Fruit fly (Drosophila melanogaster) whole organism, embryonic: ENCODE data around the gene Kaz-m1.

Experiments
- Asciz ChIP-seq: fragments of 200-800 bp; sonication (Bioruptor generic); optimal IDR thresholded peaks from 2 replicates; lab custom pipeline; 2017; ENCODE audit warnings: missing biosample characterization, mild to moderate bottlenecking, missing genetic modification characterization, missing genetic modification reagents
- C15 ChIP-seq: fragments of 200-800 bp; sonication (Bioruptor generic); IDR thresholded peaks from 3 replicates; pipeline ENCODE4 v1.3.6; 2022; ENCODE audit warnings: missing biosample characterization, missing genetic modification characterization
- CG11093 ChIP-seq: fragments of 200-800 bp; sonication (Bioruptor generic); IDR thresholded peaks from 3 replicates; pipeline ENCODE4 v1.3.6; 2022; ENCODE audit warnings: missing biosample characterization, missing genetic modification characterization
- E2f2 ChIP-seq: fragments of 200-800 bp; sonication (Bioruptor generic); IDR thresholded peaks from 2 replicates; pipeline ENCODE4 v1.3.6; 2022; ENCODE audit warnings: missing biosample characterization, missing genetic modification characterization
- Ptx1 ChIP-seq: fragments of 200-800 bp; sonication (Bioruptor generic); IDR thresholded peaks from 2 replicates; pipeline ENCODE4 v1.3.6; 2022; ENCODE audit warnings: missing biosample characterization, missing genetic modification characterization
- Sox102F ChIP-seq: fragments of 200-800 bp; sonication (Bioruptor generic); optimal IDR thresholded peaks from 2 replicates; lab custom pipeline; 2018; ENCODE audit warnings: missing biosample characterization, mild to moderate bottlenecking, missing genetic modification characterization, moderate library complexity
- Spps ChIP-seq: fragments of 200-800 bp; sonication (Bioruptor generic); optimal IDR thresholded peaks from 2 replicates; lab custom pipeline; 2018; ENCODE audit warnings: missing biosample characterization, mild to moderate bottlenecking, missing genetic modification characterization
- dan ChIP-seq: fragments of 200-800 bp; sonication (Bioruptor generic); IDR thresholded peaks from 2 replicates; pipeline ENCODE4 v1.3.6; 2022; ENCODE audit warnings: missing biosample characterization, missing genetic modification characterization
- gro ChIP-seq: fragments of 200-800 bp; sonication (Bioruptor generic); optimal IDR thresholded peaks from 2 replicates; lab custom pipeline; 2016; ENCODE audit warnings: missing biosample characterization, missing genetic modification characterization

dm6 chr3R:25983274-25983673 lies 31.2 kb upstream of the Kaz-m1 start:
- no peak for TF ChIP-seq Ptx1 (GFP tag; lab: Robert Waterston, UW)
- TF ChIP-seq C15 (GFP tag; lab: Robert Waterston, UW) = no peak
- no peak for TF ChIP-seq Asciz (GFP tag; lab: Kevin White, UChicago)
- no peak for TF ChIP-seq Spps
- TF ChIP-seq dan (GFP tag; lab: Robert Waterston, UW) = no peak
- TF ChIP-seq CG11093 (GFP tag; lab: Robert Waterston, UW) = no peak
- no peak for TF ChIP-seq E2f2
- no peak for TF ChIP-seq Sox102F (GFP tag; lab: Kevin White, UChicago)
- TF ChIP-seq gro = no peak
